Worm (Caenorhabditis elegans): Measurements from ENCODE around the gene F36D3.4.

- TF ChIP-seq ama-1 (optimal IDR thresholded peaks at IDR 0.05) (no peak), lsy-2 (tag; optimal IDR thresholded peaks at IDR 0.05) (no peak), R02D3.7 (tag; optimal IDR thresholded peaks at IDR 0.05) (no peak), elt-1 (tag; optimal IDR thresholded peaks at IDR 0.05) (no peak), ztf-11 (tag; optimal IDR thresholded peaks at IDR 0.05) (no peak), aly-2 (tag; optimal IDR thresholded peaks at IDR 0.05) (no peak), mbf-1 (tag; optimal IDR thresholded peaks at IDR 0.05) (no peak), unc-62 (GFP tag; optimal IDR thresholded peaks at IDR 0.05) (no peak)
These were observed 33.2 kb upstream of the F36D3.4 start, which contains the start of gene srbc-65 for ce11 chrV:16550680-16551079.
